In genomic region chrIII:5948986-5949385, ce11 we compare ENCODE assay signal across 3 worm cellular contexts.
A peak's percentile ranks its signal among the peaks of the same experiment; 100 is the strongest.
TF ChIP-seq lines count a peak whose summit lies in the region.

No protein-coding gene starts in this region.

TF ChIP-seq in whole organism, L1 larva, 84 proteins besides CTCF, POLR2A, EP300 and RAD21:
- TF ChIP-seq ceh-90 (tag; optimal IDR thresholded peaks at IDR 0.05; lab: Kevin White, UChicago), result no peak
- peak; percentile 61 for TF ChIP-seq tlp-1 (tag; optimal IDR thresholded peaks at IDR 0.05; lab: Kevin White, UChicago)

TF ChIP-seq in whole organism, L3 larva, 47 proteins besides CTCF, POLR2A, EP300 and RAD21:
- no peak for TF ChIP-seq nhr-25 (tag; optimal IDR thresholded peaks at IDR 0.05; lab: Kevin White, UChicago)
- TF ChIP-seq elt-2 (tag; optimal IDR thresholded peaks at IDR 0.05; lab: Kevin White, UChicago), result peak; percentile 50

TF ChIP-seq in whole organism, L4 larva, 104 proteins besides CTCF, POLR2A, EP300 and RAD21:
- TF ChIP-seq hif-1 (tag; optimal IDR thresholded peaks at IDR 0.05; lab: Kevin White, UChicago) (no peak), unc-39 (tag; optimal IDR thresholded peaks at IDR 0.05; lab: Kevin White, UChicago) (no peak), dve-1 (tag; optimal IDR thresholded peaks at IDR 0.05; lab: Kevin White, UChicago; ENCODE audit: insufficient read depth) (peak; percentile 43), php-3 (GFP tag; IDR thresholded peaks at IDR 0.05; lab: Robert Waterston, UW) (peak; percentile 60; the same call in 1 of the 2 replicates), hmg-1.1 (GFP tag; IDR thresholded peaks at IDR 0.05; lab: Robert Waterston, UW) (no peak), dmd-6 (GFP tag; IDR thresholded peaks at IDR 0.05; lab: Robert Waterston, UW) (peak; percentile 32; the same call in 1 of the 2 replicates)
